Worm (Caenorhabditis elegans) whole organism, early embryonic: ENCODE measurements around the gene lab-2.

Experiments used
- F13C5.2 ChIP-seq: sonication (generic microtip); optimal IDR thresholded peaks from 2 replicates; lab custom pipeline; 2017; ENCODE audit warnings: mild to moderate bottlenecking, missing genetic modification characterization, inconsistent platforms, missing compliant biosample characterization
- aly-1 ChIP-seq: sonication (generic microtip); optimal IDR thresholded peaks from 2 replicates; lab custom pipeline; 2016; ENCODE audit warnings: missing genetic modification characterization, missing compliant biosample characterization
- ama-1 ChIP-seq: fragments of 150-350 bp; optimal IDR thresholded peaks from 2 replicates; lab custom pipeline; 2014
- ceh-13 ChIP-seq: fragments of 200-800 bp; sonication (Bioruptor generic); optimal IDR thresholded peaks from 2 replicates; lab custom pipeline; 2018; ENCODE audit warnings: mild to moderate bottlenecking, missing genetic modification characterization, missing compliant biosample characterization
- ceh-36 ChIP-seq: sonication (generic microtip); optimal IDR thresholded peaks from 2 replicates; lab custom pipeline; 2016; ENCODE audit warnings: missing genetic modification characterization, inconsistent platforms, missing compliant biosample characterization
- ets-7 ChIP-seq: sonication (generic microtip); optimal IDR thresholded peaks from 2 replicates; lab custom pipeline; 2016; ENCODE audit warnings: missing genotype, missing genetic modification characterization, missing compliant biosample characterization
- flt-1 ChIP-seq: fragments of 200-800 bp; sonication (Bioruptor generic); IDR thresholded peaks from 2 replicates; pipeline ENCODE4 v1.3.6; 2022; ENCODE audit warnings: missing genetic modification characterization, missing compliant biosample characterization
- hmbx-1 ChIP-seq: sonication (generic microtip); optimal IDR thresholded peaks from 2 replicates; lab custom pipeline; 2016; ENCODE audit warnings: mild to moderate bottlenecking, missing genetic modification characterization, missing compliant biosample characterization
- hmg-4 ChIP-seq: fragments of 200-800 bp; sonication (Bioruptor generic); optimal IDR thresholded peaks from 2 replicates; lab custom pipeline; 2018; ENCODE audit warnings: mild to moderate bottlenecking, missing genetic modification characterization, missing compliant biosample characterization
- pes-1 ChIP-seq: fragments of 200-800 bp; sonication (Bioruptor generic); IDR thresholded peaks from 2 replicates; pipeline ENCODE4 v1.3.6; 2022; ENCODE audit warnings: missing genetic modification reagents, missing genetic modification characterization, missing compliant biosample characterization
- sea-1 ChIP-seq: fragments of 200-800 bp; sonication (Bioruptor generic); conservative IDR thresholded peaks from 2 replicates; pipeline ENCODE4 v1.3.6; 2022; ENCODE audit warnings: missing genetic modification characterization, missing compliant biosample characterization
- tbx-37 ChIP-seq: fragments of 200-800 bp; sonication (Bioruptor generic); conservative IDR thresholded peaks from 2 replicates; pipeline ENCODE4 v1.3.6; 2022; ENCODE audit warnings: missing genetic modification reagents, missing genetic modification characterization, missing compliant biosample characterization
- tra-4 ChIP-seq: sonication (generic microtip); optimal IDR thresholded peaks from 2 replicates; lab custom pipeline; 2017; ENCODE audit warnings: missing genetic modification characterization, missing compliant biosample characterization

DNA sequence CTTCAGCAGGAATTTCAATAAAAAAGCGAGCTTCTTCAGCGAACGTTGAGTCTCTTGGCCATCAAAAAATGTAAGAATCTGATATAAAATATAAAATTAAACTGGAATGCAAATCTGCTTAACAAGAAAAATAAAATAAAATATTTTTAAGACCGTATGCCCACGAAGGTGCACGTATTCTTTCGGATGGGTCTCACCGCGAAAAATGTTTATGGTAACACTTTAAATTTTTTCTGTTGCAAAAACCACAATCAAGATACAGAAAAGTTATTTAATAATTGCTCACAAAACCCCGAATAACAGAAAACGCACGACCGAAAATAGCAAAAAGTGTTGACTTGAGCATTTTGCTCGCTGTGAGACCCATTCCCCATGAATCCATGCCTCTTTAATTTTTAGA, 9.7 kb upstream of the lab-2 start:
- no peak for TF ChIP-seq hmg-4 (GFP tag; lab: Kevin White, UChicago)
- no peak for TF ChIP-seq ama-1 (lab: Kevin White, UChicago)
- TF ChIP-seq flt-1 (GFP tag; lab: Robert Waterston, UW), result no peak
- TF ChIP-seq pes-1 (GFP tag; lab: Robert Waterston, UW), result no peak
- TF ChIP-seq F13C5.2 (tag; lab: Kevin White, UChicago), result no peak
- no peak for TF ChIP-seq aly-1 (tag; lab: Kevin White, UChicago)
- TF ChIP-seq ets-7 (tag; lab: Kevin White, UChicago), result no peak
- no peak for TF ChIP-seq sea-1 (GFP tag; lab: Robert Waterston, UW)
- no peak for TF ChIP-seq ceh-13 (GFP tag; lab: Kevin White, UChicago)
- TF ChIP-seq tbx-37 (GFP tag; lab: Robert Waterston, UW), result no peak
- no peak for TF ChIP-seq tra-4 (tag; lab: Kevin White, UChicago)
- TF ChIP-seq hmbx-1 (tag; lab: Kevin White, UChicago), result no peak
- TF ChIP-seq ceh-36, result no peak
